Worm (Caenorhabditis elegans) whole organism, L2 larva: ENCODE measurements around the gene Y7A5A.7.

Source experiments
- ZK546.5 ChIP-seq: sonication (generic microtip); optimal IDR thresholded peaks from 2 replicates; lab custom pipeline; 2017; ENCODE audit warnings: missing biosample characterization, missing genetic modification characterization
- elt-1 ChIP-seq: fragments of 150-350 bp; optimal IDR thresholded peaks from 2 replicates; lab custom pipeline; 2014; ENCODE audit warnings: missing biosample characterization, missing genetic modification characterization
- elt-3 ChIP-seq: sonication (generic microtip); optimal IDR thresholded peaks from 2 replicates; lab custom pipeline; 2017; ENCODE audit warnings: missing biosample characterization, missing genetic modification characterization
- mdl-1 ChIP-seq, 2 experiments: fragments of 150-350 bp in 1 of 2; sonication (generic microtip) in 1 of 2; optimal IDR thresholded peaks; 2 replicates each; lab custom pipeline; 2017; ENCODE audit warnings: missing biosample characterization in 2 of 2, missing genetic modification characterization in 2 of 2
- nhr-11 ChIP-seq: fragments of 150-350 bp; optimal IDR thresholded peaks from 2 replicates; lab custom pipeline; 2014; ENCODE audit warnings: missing biosample characterization, missing genetic modification characterization
- nhr-12 ChIP-seq: fragments of 150-350 bp; optimal IDR thresholded peaks from 2 replicates; lab custom pipeline; 2014; ENCODE audit warnings: missing biosample characterization, missing genetic modification characterization
- nhr-237 ChIP-seq: fragments of 150-350 bp; optimal IDR thresholded peaks from 2 replicates; lab custom pipeline; 2014; ENCODE audit warnings: missing biosample characterization, missing genetic modification characterization
- nhr-25 ChIP-seq: fragments of 150-350 bp; sonication (generic microtip); optimal IDR thresholded peaks from 3 replicates; lab custom pipeline; 2014; ENCODE audit warnings: missing biosample characterization, missing genetic modification characterization
- ztf-4 ChIP-seq: fragments of 150-350 bp; optimal IDR thresholded peaks from 2 replicates; lab custom pipeline; 2014; ENCODE audit warnings: missing biosample characterization, missing genetic modification characterization

DNA sequence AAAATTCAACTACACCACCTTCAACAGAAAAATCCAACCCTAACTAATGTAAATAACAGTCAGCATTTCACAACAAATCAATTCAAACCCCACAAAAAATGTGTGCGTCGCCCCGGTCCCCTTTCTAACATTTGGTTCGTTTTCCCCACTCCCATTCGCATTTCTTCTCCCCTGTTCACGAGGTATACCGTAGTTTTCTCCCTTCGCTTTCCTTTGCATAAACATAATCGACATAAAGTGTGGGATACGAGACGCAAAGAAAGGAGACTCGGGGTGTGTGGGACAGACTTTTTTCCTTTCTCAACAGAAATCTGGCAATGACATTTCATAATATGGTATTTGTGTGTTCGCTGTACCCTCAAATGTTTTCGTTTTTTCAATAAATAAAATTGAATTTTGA, 7.4 kb upstream of the Y7A5A.7 start:
- TF ChIP-seq elt-1: no peak
- TF ChIP-seq ZK546.5 (tag; lab: Kevin White, UChicago): no peak
- TF ChIP-seq nhr-12: no peak
- no peak for TF ChIP-seq nhr-237
- no peak for TF ChIP-seq nhr-25 (tag; lab: Kevin White, UChicago)
- no peak for TF ChIP-seq mdl-1 (tag; optimal IDR thresholded peaks at IDR 0.05; lab: Kevin White, UChicago)
- no peak for TF ChIP-seq nhr-11 (tag; lab: Kevin White, UChicago)
- TF ChIP-seq elt-3 (tag; lab: Kevin White, UChicago): no peak
- TF ChIP-seq ztf-4 (tag; lab: Kevin White, UChicago): no peak
